Worm (Caenorhabditis elegans) whole organism, L1 larva: ENCODE results near the gene C36C9.11.

Experiments
- C16A3.4 ChIP-seq: fragments of 150-350 bp; optimal IDR thresholded peaks from 2 replicates; lab custom pipeline; 2014; ENCODE audit warnings: missing biosample characterization, missing genetic modification characterization
- C34B4.2 ChIP-seq: sonication (generic microtip); optimal IDR thresholded peaks from 2 replicates; lab custom pipeline; 2017; ENCODE audit warnings: mild to moderate bottlenecking, missing genetic modification characterization, missing compliant biosample characterization
- aly-2 ChIP-seq: fragments of 150-350 bp; optimal IDR thresholded peaks from 2 replicates; lab custom pipeline; 2014; ENCODE audit warnings: missing biosample characterization, missing genetic modification characterization
- blmp-1 ChIP-seq: fragments of 150-350 bp; optimal IDR thresholded peaks from 2 replicates; lab custom pipeline; 2014; ENCODE audit warnings: missing biosample characterization, missing genetic modification characterization
- ceh-88 ChIP-seq: fragments of 200-800 bp; sonication (Bioruptor generic); IDR thresholded peaks from 2 replicates; pipeline ENCODE4 v1.3.6; 2022; ENCODE audit warnings: missing genetic modification characterization, missing compliant biosample characterization
- egl-27 ChIP-seq, 2 experiments: fragments of 150-350 bp in 1 of 2; sonication (generic microtip); optimal IDR thresholded peaks; 3 replicates each; lab custom pipeline; 2017 to 2018; ENCODE audit warnings: missing biosample characterization in 2 of 2, missing genetic modification characterization in 2 of 2, missing genetic modification reagents in 2 of 2
- fkh-8 ChIP-seq: sonication (generic microtip); optimal IDR thresholded peaks from 2 replicates; lab custom pipeline; 2016; ENCODE audit warnings: mild to moderate bottlenecking, missing genetic modification characterization, missing compliant biosample characterization
- irx-1 ChIP-seq: sonication (generic microtip); optimal IDR thresholded peaks from 2 replicates; lab custom pipeline; 2016; ENCODE audit warnings: missing genetic modification characterization, missing compliant biosample characterization
- jun-1 ChIP-seq: fragments of 150-350 bp; optimal IDR thresholded peaks from 2 replicates; lab custom pipeline; 2014; ENCODE audit warnings: missing biosample characterization, missing genetic modification reagents, missing genetic modification characterization
- lin-14 ChIP-seq: fragments of 200-800 bp; sonication (Bioruptor generic); optimal IDR thresholded peaks from 2 replicates; lab custom pipeline; 2018; ENCODE audit warnings: mild to moderate bottlenecking, missing genetic modification characterization, moderate library complexity, missing compliant biosample characterization
- lin-39 ChIP-seq: fragments of 150-350 bp; optimal IDR thresholded peaks from 2 replicates; lab custom pipeline; 2014; ENCODE audit warnings: missing biosample characterization, missing genetic modification reagents, missing genetic modification characterization
- mdl-1 ChIP-seq, 2 experiments: fragments of 150-350 bp; optimal IDR thresholded peaks; 2 replicates each; lab custom pipeline; 2014 to 2017; ENCODE audit warnings: missing biosample characterization in 2 of 2, missing genetic modification characterization in 2 of 2, inconsistent platforms in 1 of 2
- nhr-11 ChIP-seq: fragments of 150-350 bp; optimal IDR thresholded peaks from 2 replicates; lab custom pipeline; 2014; ENCODE audit warnings: missing biosample characterization, missing genetic modification characterization
- nhr-77 ChIP-seq: fragments of 150-350 bp; optimal IDR thresholded peaks from 2 replicates; lab custom pipeline; 2014; ENCODE audit warnings: missing biosample characterization, missing genetic modification characterization
- pqm-1 ChIP-seq: sonication (generic microtip); optimal IDR thresholded peaks from 3 replicates; lab custom pipeline; 2017; ENCODE audit warnings: missing biosample characterization, missing genetic modification characterization
- vab-15 ChIP-seq: sonication (generic microtip); optimal IDR thresholded peaks from 2 replicates; lab custom pipeline; 2017; ENCODE audit warnings: missing genotype, mild to moderate bottlenecking, missing genetic modification characterization, missing compliant biosample characterization
- zag-1 ChIP-seq: fragments of 150-350 bp; optimal IDR thresholded peaks from 2 replicates; lab custom pipeline; 2014; ENCODE audit warnings: missing biosample characterization, missing genetic modification characterization
- zip-4 ChIP-seq: fragments of 200-800 bp; sonication (Bioruptor generic); optimal IDR thresholded peaks from 2 replicates; lab custom pipeline; 2018; ENCODE audit warnings: mild to moderate bottlenecking, missing genetic modification characterization, moderate library complexity, missing compliant biosample characterization

Gene C36C9.11

ce11 chrX:1735941-1736340 is 48.8 kb downstream of the C36C9.11 start, which contains the start of gene F07G6.12:
Gene F07G6.12 (plus strand): TSS chrX:1736241.
- TF ChIP-seq blmp-1 (tag; lab: Kevin White, UChicago) (no peak), C34B4.2 (tag; lab: Kevin White, UChicago) (no peak), C16A3.4 (tag; lab: Kevin White, UChicago) (no peak), pqm-1 (tag; lab: Kevin White, UChicago) (no peak), lin-39 (tag; lab: Kevin White, UChicago) (no peak)

ce11 chrX:1737606-1738005 is 50.4 kb downstream of the C36C9.11 start, which contains the start of gene F07G6.10:
Gene F07G6.10 (plus strand): TSS chrX:1737906.
- no peak for TF ChIP-seq egl-27 (tag; optimal IDR thresholded peaks at IDR 0.05; lab: Kevin White, UChicago)
- no peak for TF ChIP-seq ceh-88 (GFP tag; lab: Robert Waterston, UW)
- no peak for TF ChIP-seq nhr-11 (tag; lab: Kevin White, UChicago)
- TF ChIP-seq vab-15 (tag; lab: Kevin White, UChicago): no peak
- TF ChIP-seq fkh-8 (tag; lab: Kevin White, UChicago): no peak
- no peak for TF ChIP-seq nhr-77 (tag; lab: Kevin White, UChicago)
- TF ChIP-seq zag-1 (tag; lab: Kevin White, UChicago): no peak
- TF ChIP-seq aly-2: no peak
- TF ChIP-seq jun-1 (tag; lab: Kevin White, UChicago): no peak
- TF ChIP-seq zip-4 (GFP tag; lab: Kevin White, UChicago): no peak
- no peak for TF ChIP-seq irx-1 (tag; lab: Kevin White, UChicago)
- TF ChIP-seq lin-14: no peak
- no peak for TF ChIP-seq mdl-1 (tag; optimal IDR thresholded peaks at IDR 0.05; lab: Kevin White, UChicago)
